Fruit fly (Drosophila melanogaster) whole organism, embryonic: ENCODE measurements around the gene chif.

Experiments used
- Ada2b ChIP-seq: fragments of 200-800 bp; sonication (Bioruptor generic); IDR thresholded peaks from 2 replicates; pipeline ENCODE4 v1.3.6; 2022; ENCODE audit warnings: missing biosample characterization, missing genetic modification characterization
- Antp ChIP-seq: fragments of 200-800 bp; sonication (Bioruptor generic); optimal IDR thresholded peaks from 3 replicates; lab custom pipeline; 2016; ENCODE audit warnings: missing biosample characterization, missing genetic modification characterization
- BtbVII ChIP-seq: fragments of 200-800 bp; sonication (Bioruptor generic); optimal IDR thresholded peaks from 3 replicates; lab custom pipeline; 2017; ENCODE audit warnings: missing biosample characterization, mild to moderate bottlenecking, missing genetic modification characterization
- CG11085 ChIP-seq: fragments of 200-800 bp; sonication (Bioruptor generic); IDR thresholded peaks from 2 replicates; pipeline ENCODE4 v1.3.6; 2022; ENCODE audit warnings: missing biosample characterization, missing genetic modification characterization
- CG12155 ChIP-seq: fragments of 200-800 bp; sonication (Bioruptor generic); optimal IDR thresholded peaks from 3 replicates; lab custom pipeline; 2016; ENCODE audit warnings: missing biosample characterization, missing genetic modification characterization
- CG12942 ChIP-seq: fragments of 200-800 bp; sonication (Bioruptor generic); optimal IDR thresholded peaks from 3 replicates; lab custom pipeline; 2016; ENCODE audit warnings: missing biosample characterization, missing genetic modification characterization
- CG13123 ChIP-seq: fragments of 200-800 bp; sonication (Bioruptor generic); optimal IDR thresholded peaks from 2 replicates; lab custom pipeline; 2016; ENCODE audit warnings: missing biosample characterization, missing genetic modification characterization
- CG13287 ChIP-seq: fragments of 200-800 bp; sonication (Bioruptor generic); IDR thresholded peaks from 2 replicates; pipeline ENCODE4 v1.3.6; 2022; ENCODE audit warnings: missing biosample characterization, missing genetic modification characterization; ENCODE audit not compliant: partially characterized antibody
- CG13894 ChIP-seq: fragments of 200-800 bp; sonication (Bioruptor generic); optimal IDR thresholded peaks from 3 replicates; lab custom pipeline; 2018; ENCODE audit warnings: missing biosample characterization, mild to moderate bottlenecking, missing genetic modification characterization, moderate library complexity
- CG14014 ChIP-seq: fragments of 200-800 bp; sonication (Bioruptor generic); IDR thresholded peaks from 2 replicates; pipeline ENCODE4 v1.3.6; 2022; ENCODE audit warnings: missing biosample characterization, missing genetic modification characterization
- CG14710 ChIP-seq: fragments of 200-800 bp; sonication (Bioruptor generic); optimal IDR thresholded peaks from 3 replicates; lab custom pipeline; 2019; ENCODE audit warnings: missing biosample characterization, mild to moderate bottlenecking, missing genetic modification characterization, moderate library complexity
- CG15696 ChIP-seq: fragments of 200-800 bp; sonication (Bioruptor generic); optimal IDR thresholded peaks from 2 replicates; lab custom pipeline; 2019; ENCODE audit warnings: missing biosample characterization, mild to moderate bottlenecking, missing genetic modification characterization, moderate library complexity
- CG17186 ChIP-seq: fragments of 200-800 bp; sonication (Bioruptor generic); optimal IDR thresholded peaks from 3 replicates; lab custom pipeline; 2017; ENCODE audit warnings: missing biosample characterization, missing genetic modification reagents, missing genetic modification characterization
- CG2875 ChIP-seq: fragments of 200-800 bp; sonication (Bioruptor generic); optimal IDR thresholded peaks from 2 replicates; lab custom pipeline; 2017; ENCODE audit warnings: missing biosample characterization, mild to moderate bottlenecking, missing genetic modification characterization, missing genetic modification reagents
- CG33213 ChIP-seq: fragments of 200-800 bp; sonication (Bioruptor generic); optimal IDR thresholded peaks from 3 replicates; lab custom pipeline; 2016; ENCODE audit warnings: missing biosample characterization, missing genetic modification characterization
- CG4617 ChIP-seq: fragments of 200-800 bp; sonication (Bioruptor generic); optimal IDR thresholded peaks from 3 replicates; lab custom pipeline; 2016; ENCODE audit warnings: missing biosample characterization, missing genetic modification characterization, borderline replicate concordance
- CG4730 ChIP-seq: fragments of 200-800 bp; sonication (Bioruptor generic); IDR thresholded peaks from 2 replicates; pipeline ENCODE4 v1.3.6; 2022; ENCODE audit warnings: missing biosample characterization, missing genetic modification characterization
- CG4854 ChIP-seq: fragments of 200-800 bp; sonication (Bioruptor generic); optimal IDR thresholded peaks from 2 replicates; lab custom pipeline; 2016; ENCODE audit warnings: missing biosample characterization, missing genetic modification characterization, inconsistent platforms
- CG5245 ChIP-seq: fragments of 200-800 bp; sonication (Bioruptor generic); optimal IDR thresholded peaks from 3 replicates; lab custom pipeline; 2016; ENCODE audit warnings: missing biosample characterization, missing genetic modification characterization
- CG6791 ChIP-seq: fragments of 200-800 bp; sonication (Bioruptor generic); IDR thresholded peaks from 3 replicates; pipeline ENCODE4 v1.3.6; 2022; ENCODE audit warnings: missing biosample characterization, missing genetic modification characterization; ENCODE audit not compliant: partially characterized antibody
- CG7745 ChIP-seq: fragments of 200-800 bp; sonication (Bioruptor generic); optimal IDR thresholded peaks from 2 replicates; lab custom pipeline; 2018; ENCODE audit warnings: missing biosample characterization, mild to moderate bottlenecking, missing genetic modification characterization, moderate library complexity
- CG8089 ChIP-seq: fragments of 200-800 bp; sonication (Bioruptor generic); optimal IDR thresholded peaks from 3 replicates; lab custom pipeline; 2016; ENCODE audit warnings: missing biosample characterization, missing genetic modification characterization
- CG8478 ChIP-seq: fragments of >200 bp; optimal IDR thresholded peaks from 2 replicates; lab custom pipeline; 2018
- Dek ChIP-seq: fragments of 200-800 bp; sonication (Bioruptor generic); optimal IDR thresholded peaks from 3 replicates; lab custom pipeline; 2019; ENCODE audit warnings: missing biosample characterization, mild to moderate bottlenecking, missing genetic modification characterization, moderate library complexity
- Dip2 ChIP-seq: fragments of 200-800 bp; sonication (Bioruptor generic); IDR thresholded peaks from 2 replicates; pipeline ENCODE4 v1.3.6; 2022; ENCODE audit warnings: missing biosample characterization, missing genetic modification characterization
- Dp ChIP-seq: fragments of 200-800 bp; sonication (Bioruptor generic); optimal IDR thresholded peaks from 2 replicates; lab custom pipeline; 2018; ENCODE audit warnings: missing biosample characterization, mild to moderate bottlenecking, missing genetic modification characterization, moderate library complexity
- Drgx ChIP-seq: fragments of 200-800 bp; sonication (Bioruptor generic); IDR thresholded peaks from 2 replicates; pipeline ENCODE4 v1.3.6; 2022; ENCODE audit warnings: missing biosample characterization, missing genetic modification characterization
- Fer1 ChIP-seq: fragments of 200-800 bp; sonication (Bioruptor generic); optimal IDR thresholded peaks from 2 replicates; lab custom pipeline; 2017; ENCODE audit warnings: missing biosample characterization, mild to moderate bottlenecking, missing genetic modification characterization
- Fer2 ChIP-seq: fragments of 200-800 bp; sonication (Bioruptor generic); optimal IDR thresholded peaks from 2 replicates; lab custom pipeline; 2018; ENCODE audit warnings: missing biosample characterization, mild to moderate bottlenecking, missing genetic modification characterization, moderate library complexity
- H2.0 ChIP-seq: fragments of 200-800 bp; sonication (Bioruptor generic); IDR thresholded peaks from 2 replicates; pipeline ENCODE4 v1.3.6; 2022; ENCODE audit warnings: missing biosample characterization, missing genetic modification characterization
- HLH54F ChIP-seq: fragments of 200-800 bp; sonication (Bioruptor generic); optimal IDR thresholded peaks from 3 replicates; lab custom pipeline; 2016; ENCODE audit warnings: missing biosample characterization, missing genetic modification characterization
- Hmr ChIP-seq: fragments of 200-800 bp; sonication (Bioruptor generic); optimal IDR thresholded peaks from 3 replicates; lab custom pipeline; 2017; ENCODE audit warnings: mild to moderate bottlenecking, missing biosample characterization, missing genetic modification reagents, missing genetic modification characterization
- MTF-1 ChIP-seq: fragments of 200-800 bp; sonication (Bioruptor generic); optimal IDR thresholded peaks from 2 replicates; lab custom pipeline; 2018; ENCODE audit warnings: missing biosample characterization, mild to moderate bottlenecking, missing genetic modification characterization, borderline replicate concordance
- Mes4 ChIP-seq: fragments of 200-800 bp; sonication (Bioruptor generic); optimal IDR thresholded peaks from 2 replicates; lab custom pipeline; 2016; ENCODE audit warnings: missing biosample characterization, missing genetic modification characterization
- Six4 ChIP-seq: fragments of 200-800 bp; sonication (Bioruptor generic); optimal IDR thresholded peaks from 2 replicates; lab custom pipeline; 2016; ENCODE audit warnings: missing biosample characterization, missing genetic modification characterization
- Sox102F ChIP-seq: fragments of 200-800 bp; sonication (Bioruptor generic); optimal IDR thresholded peaks from 2 replicates; lab custom pipeline; 2018; ENCODE audit warnings: missing biosample characterization, mild to moderate bottlenecking, missing genetic modification characterization, moderate library complexity
- Xbp1 ChIP-seq: fragments of 200-800 bp; sonication (Bioruptor generic); optimal IDR thresholded peaks from 3 replicates; lab custom pipeline; 2016; ENCODE audit warnings: missing biosample characterization, mild to moderate bottlenecking, missing genetic modification characterization
- ap ChIP-seq: fragments of 200-800 bp; sonication (Bioruptor generic); IDR thresholded peaks from 2 replicates; pipeline ENCODE4 v1.3.6; 2022; ENCODE audit warnings: missing biosample characterization, missing genetic modification characterization
- az2 ChIP-seq: fragments of 200-800 bp; sonication (Bioruptor generic); optimal IDR thresholded peaks from 3 replicates; lab custom pipeline; 2016; ENCODE audit warnings: missing biosample characterization, missing genetic modification characterization
- bigmax ChIP-seq: fragments of 200-800 bp; sonication (Bioruptor generic); optimal IDR thresholded peaks from 2 replicates; lab custom pipeline; 2018; ENCODE audit warnings: missing biosample characterization, mild to moderate bottlenecking, missing genetic modification characterization
- disco-r ChIP-seq: fragments of 200-800 bp; sonication (Bioruptor generic); optimal IDR thresholded peaks from 2 replicates; lab custom pipeline; 2016; ENCODE audit warnings: missing biosample characterization, missing genetic modification characterization
- fu2 ChIP-seq: fragments of 200-800 bp; sonication (Bioruptor generic); optimal IDR thresholded peaks from 2 replicates; lab custom pipeline; 2016; ENCODE audit warnings: missing biosample characterization, missing genetic modification characterization
- inv ChIP-seq: fragments of 200-800 bp; sonication (Bioruptor generic); IDR thresholded peaks from 2 replicates; pipeline ENCODE4 v1.3.6; 2022; ENCODE audit warnings: missing biosample characterization, missing genetic modification characterization; ENCODE audit not compliant: partially characterized antibody
- oc ChIP-seq: fragments of 200-800 bp; sonication (Bioruptor generic); optimal IDR thresholded peaks from 2 replicates; lab custom pipeline; 2018; ENCODE audit warnings: missing biosample characterization, mild to moderate bottlenecking, missing genetic modification characterization, moderate library complexity
- pnt ChIP-seq: fragments of 200-800 bp; sonication (Bioruptor generic); optimal IDR thresholded peaks from 3 replicates; lab custom pipeline; 2016; ENCODE audit warnings: missing biosample characterization, missing genetic modification characterization
- sens-2 ChIP-seq: fragments of 200-800 bp; sonication (Bioruptor generic); IDR thresholded peaks from 2 replicates; pipeline ENCODE4 v1.3.6; 2022; ENCODE audit warnings: missing biosample characterization, missing genetic modification characterization
- seq ChIP-seq: fragments of 200-800 bp; sonication (Bioruptor generic); IDR thresholded peaks from 2 replicates; pipeline ENCODE4 v1.3.6; 2022; ENCODE audit warnings: missing biosample characterization, missing genetic modification characterization
- sima ChIP-seq: fragments of 200-800 bp; sonication (Bioruptor generic); optimal IDR thresholded peaks from 2 replicates; lab custom pipeline; 2016; ENCODE audit warnings: missing biosample characterization, missing genetic modification characterization
- slbo ChIP-seq: fragments of 200-800 bp; sonication (Bioruptor generic); IDR thresholded peaks from 2 replicates; pipeline ENCODE4 v1.3.6; 2022; ENCODE audit warnings: missing biosample characterization, missing genetic modification characterization
- tin ChIP-seq: fragments of 200-800 bp; sonication (Bioruptor generic); optimal IDR thresholded peaks from 3 replicates; lab custom pipeline; 2016; ENCODE audit warnings: missing biosample characterization, missing genetic modification characterization
- usp ChIP-seq: fragments of >200 bp; optimal IDR thresholded peaks from 2 replicates; lab custom pipeline; 2017; ENCODE audit warnings: missing biosample characterization, missing genetic modification characterization

The chif gene

DNA sequence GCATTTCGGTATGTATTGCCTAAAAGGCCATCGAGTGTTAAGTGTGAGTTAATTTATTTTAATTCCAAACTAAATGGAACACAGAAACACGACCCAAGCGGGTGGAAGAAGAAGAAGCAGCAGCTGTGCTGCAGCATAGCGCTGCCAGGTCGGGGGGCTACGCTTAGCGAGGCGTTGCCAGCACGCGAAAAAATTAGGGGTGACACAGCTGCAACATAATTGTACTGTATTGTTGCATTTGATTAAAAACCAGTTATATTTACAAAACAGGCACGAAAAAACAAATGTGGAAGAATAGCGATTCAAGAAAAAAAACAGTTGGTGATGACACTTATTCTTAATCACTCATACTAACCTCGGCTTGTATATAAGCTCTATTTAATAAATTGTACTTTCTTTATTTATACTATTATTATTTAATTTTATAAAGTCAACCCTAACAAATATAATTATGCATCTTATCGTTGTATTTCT is 2.2 kb downstream of the chif start (continued):
- TF ChIP-seq Hmr (GFP tag; lab: Kevin White, UChicago) (peak; percentile 79), CG4730 (GFP tag; lab: Robert Waterston, UW) (peak; percentile 69), Antp (GFP tag; lab: Kevin White, UChicago) (peak; percentile 74), sens-2 (GFP tag; lab: Robert Waterston, UW) (no peak), BtbVII (GFP tag; lab: Kevin White, UChicago) (peak; percentile 41), Fer1 (GFP tag; lab: Kevin White, UChicago) (peak; percentile 65), Six4 (GFP tag; lab: Kevin White, UChicago) (no peak), sima (GFP tag; lab: Kevin White, UChicago) (no peak), CG13287 (GFP tag; lab: Robert Waterston, UW) (peak; percentile 68), CG5245 (peak; percentile 49), Drgx (GFP tag; lab: Robert Waterston, UW) (peak; percentile 67; the same call in 1 of the 2 replicates), CG11085 (GFP tag; lab: Robert Waterston, UW) (peak; percentile 70), bigmax (GFP tag; lab: Kevin White, UChicago) (no peak), CG8089 (GFP tag; lab: Kevin White, UChicago) (peak; percentile 19), slbo (GFP tag; lab: Robert Waterston, UW) (peak; percentile 91), inv (peak; percentile 55), CG14710 (tag; lab: Kevin White, UChicago) (peak; percentile 62), CG15696 (tag; lab: Kevin White, UChicago) (peak; percentile 59), tin (GFP tag; lab: Kevin White, UChicago) (peak; percentile 53), CG2875 (no peak), seq (peak; percentile 80), Dip2 (no peak), MTF-1 (GFP tag; lab: Kevin White, UChicago) (peak; percentile 12), usp (GFP tag; lab: Kevin White, UChicago) (no peak), Dp (GFP tag; lab: Kevin White, UChicago) (no peak), ap (peak; percentile 37; the same call in 1 of the 2 replicates), disco-r (GFP tag; lab: Kevin White, UChicago) (no peak), CG6791 (GFP tag; lab: Robert Waterston, UW) (peak; percentile 54), az2 (GFP tag; lab: Kevin White, UChicago) (peak; percentile 62), Xbp1 (GFP tag; lab: Kevin White, UChicago) (peak; percentile 80), HLH54F (GFP tag; lab: Kevin White, UChicago) (peak; percentile 69), CG14014 (peak; percentile 84), H2.0 (GFP tag; lab: Robert Waterston, UW) (peak; percentile 69), oc (tag; lab: Kevin White, UChicago) (no peak), CG8478 (lab: Kevin White, UChicago) (no peak), CG4617 (peak; percentile 35), Mes4 (GFP tag; lab: Kevin White, UChicago) (no peak), CG13123 (peak; percentile 43), CG33213 (peak; percentile 38), Dek (tag; lab: Kevin White, UChicago) (peak; percentile 63), CG12155 (GFP tag; lab: Kevin White, UChicago) (peak; percentile 64), Fer2 (tag; lab: Kevin White, UChicago) (no peak), Sox102F (peak; percentile 76), CG12942 (GFP tag; lab: Kevin White, UChicago) (peak; percentile 65), CG13894 (tag; lab: Kevin White, UChicago) (no peak), CG4854 (no peak), CG7745 (tag; lab: Kevin White, UChicago) (no peak), CG17186 (GFP tag; lab: Kevin White, UChicago) (peak; percentile 8), pnt (peak; percentile 63), Ada2b (peak; percentile 75), fu2 (peak; percentile 47)
